Worm (Caenorhabditis elegans) whole organism, L1 larva: ENCODE results near the gene M01H9.4.

ENCODE experiments used
- Y116A8C.19 ChIP-seq: sonication (generic microtip); optimal IDR thresholded peaks from 2 replicates; lab custom pipeline; 2016; ENCODE audit warnings: missing compliant biosample characterization, missing genetic modification characterization, borderline replicate concordance
- dpl-1 ChIP-seq, 3 experiments: fragments of 150-350 bp in 2 of 3; sonication (generic microtip) in 1 of 3; optimal IDR thresholded peaks; 2 replicates each; lab custom pipeline; 2014 to 2017; ENCODE audit warnings: missing biosample characterization in 3 of 3, missing genetic modification characterization in 3 of 3, missing genetic modification reagents in 3 of 3

DNA sequence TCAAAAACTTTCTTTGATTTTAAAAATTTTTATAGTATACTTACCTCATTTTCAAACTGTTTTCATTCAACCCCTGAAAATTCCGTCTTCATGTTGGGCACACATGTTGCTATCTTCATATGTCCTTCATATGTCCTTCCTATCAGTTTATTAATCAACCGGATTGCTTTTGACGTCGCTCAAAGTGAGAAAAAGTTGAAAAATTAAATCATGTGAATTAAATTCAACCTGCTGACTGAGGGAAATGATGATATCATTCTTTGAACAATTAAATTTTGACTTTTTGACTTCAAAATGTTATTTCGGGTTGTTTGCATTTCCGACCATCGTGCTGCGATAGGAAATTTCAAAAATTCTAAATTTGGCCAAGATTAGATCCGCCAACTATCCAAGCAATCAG, 1.8 kb upstream of the M01H9.4 start:
- TF ChIP-seq dpl-1 (GFP tag; optimal IDR thresholded peaks at IDR 0.05; lab: Kevin White, UChicago) (no peak), Y116A8C.19 (tag; lab: Kevin White, UChicago) (no peak)
